Worm (Caenorhabditis elegans) whole organism, L4 larva: ENCODE measurements around the gene F56H9.6.

Experiments used
- D1046.2 ChIP-seq: fragments of 200-800 bp; sonication (Bioruptor generic); IDR thresholded peaks from 2 replicates; pipeline ENCODE4 v1.3.6; 2022; ENCODE audit warnings: missing genetic modification characterization, missing compliant biosample characterization
- F10B5.3 ChIP-seq: sonication (generic microtip); optimal IDR thresholded peaks from 2 replicates; lab custom pipeline; 2016; ENCODE audit warnings: mild to moderate bottlenecking, missing genetic modification characterization, missing compliant biosample characterization
- F26F4.8 ChIP-seq: fragments of 200-800 bp; sonication (Bioruptor generic); conservative IDR thresholded peaks from 2 replicates; pipeline ENCODE4 v1.3.6; 2022; ENCODE audit warnings: missing genetic modification characterization, missing compliant biosample characterization
- F37D6.2 ChIP-seq: sonication (generic microtip); optimal IDR thresholded peaks from 2 replicates; lab custom pipeline; 2016; ENCODE audit warnings: mild to moderate bottlenecking, missing genetic modification characterization, missing compliant biosample characterization
- Y105C5A.15 ChIP-seq: fragments of 200-800 bp; sonication (Bioruptor generic); IDR thresholded peaks from 2 replicates; pipeline ENCODE4 v1.3.6; 2022; ENCODE audit warnings: missing genetic modification characterization, missing compliant biosample characterization
- ZK337.2 ChIP-seq: fragments of 200-800 bp; sonication (Bioruptor generic); IDR thresholded peaks from 2 replicates; pipeline ENCODE4 v1.3.6; 2022; ENCODE audit warnings: missing genetic modification reagents, missing genetic modification characterization, missing compliant biosample characterization
- ama-1 ChIP-seq: fragments of 150-350 bp; optimal IDR thresholded peaks from 2 replicates; lab custom pipeline; 2014; ENCODE audit warnings: inconsistent platforms, mixed read lengths
- arid-1 ChIP-seq: fragments of 200-800 bp; sonication (Bioruptor generic); conservative IDR thresholded peaks from 2 replicates; pipeline ENCODE4 v1.3.6; 2022; ENCODE audit warnings: missing genetic modification reagents, missing genetic modification characterization, missing compliant biosample characterization
- attf-4 ChIP-seq: sonication (generic microtip); optimal IDR thresholded peaks from 3 replicates; lab custom pipeline; 2017; ENCODE audit warnings: missing biosample characterization, missing genetic modification characterization
- ceh-44 ChIP-seq: fragments of 200-800 bp; sonication (Bioruptor generic); IDR thresholded peaks from 2 replicates; pipeline ENCODE4 v1.3.6; 2022; ENCODE audit warnings: missing genetic modification reagents, missing genetic modification characterization, missing compliant biosample characterization
- ceh-62 ChIP-seq: sonication (generic microtip); optimal IDR thresholded peaks from 2 replicates; lab custom pipeline; 2017; ENCODE audit warnings: missing biosample characterization, missing genetic modification characterization
- ceh-82 ChIP-seq: sonication (generic microtip); optimal IDR thresholded peaks from 2 replicates; lab custom pipeline; 2017; ENCODE audit warnings: missing biosample characterization, missing genetic modification characterization
- ces-1 ChIP-seq: fragments of 150-350 bp; sonication (generic microtip); optimal IDR thresholded peaks from 4 replicates; lab custom pipeline; 2014; ENCODE audit warnings: missing biosample characterization, missing genetic modification reagents, missing genetic modification characterization
- cey-2 ChIP-seq: sonication (generic microtip); optimal IDR thresholded peaks from 3 replicates; lab custom pipeline; 2017; ENCODE audit warnings: missing genetic modification characterization, mild to moderate bottlenecking, missing compliant biosample characterization, antibody characterized with exemption, borderline replicate concordance; ENCODE audit not compliant: insufficient read depth
- ctbp-1 ChIP-seq: fragments of 200-800 bp; sonication (Bioruptor generic); IDR thresholded peaks from 2 replicates; pipeline ENCODE4 v1.3.6; 2022; ENCODE audit warnings: missing genetic modification reagents, missing genetic modification characterization, missing compliant biosample characterization
- daf-8 ChIP-seq: fragments of 200-800 bp; sonication (Bioruptor generic); IDR thresholded peaks from 2 replicates; pipeline ENCODE4 v1.3.6; 2022; ENCODE audit warnings: missing genetic modification characterization, missing compliant biosample characterization
- dmd-9 ChIP-seq: fragments of 200-800 bp; sonication (Bioruptor generic); IDR thresholded peaks from 2 replicates; pipeline ENCODE4 v1.3.6; 2022; ENCODE audit warnings: missing genetic modification reagents, missing genetic modification characterization, missing compliant biosample characterization
- dve-1 ChIP-seq: sonication (generic microtip); optimal IDR thresholded peaks from 2 replicates; lab custom pipeline; 2017; ENCODE audit warnings: antibody characterized with exemption, mild to moderate bottlenecking, missing genetic modification characterization, missing compliant biosample characterization; ENCODE audit not compliant: insufficient read depth
- egl-27 ChIP-seq: sonication (generic microtip); optimal IDR thresholded peaks from 3 replicates; lab custom pipeline; 2017; ENCODE audit warnings: missing biosample characterization, missing genetic modification reagents, missing genetic modification characterization
- egl-43 ChIP-seq: fragments of 200-800 bp; sonication (Bioruptor generic); IDR thresholded peaks from 2 replicates; pipeline ENCODE4 v1.3.6; 2022; ENCODE audit warnings: missing genetic modification reagents, missing genetic modification characterization, missing compliant biosample characterization
- hlh-30 ChIP-seq: sonication (generic microtip); optimal IDR thresholded peaks from 2 replicates; lab custom pipeline; 2017; ENCODE audit warnings: antibody characterized with exemption, mild to moderate bottlenecking, missing genetic modification characterization, missing compliant biosample characterization; ENCODE audit not compliant: insufficient read depth
- hmg-1.1 ChIP-seq: fragments of 200-800 bp; sonication (Bioruptor generic); IDR thresholded peaks from 2 replicates; pipeline ENCODE4 v1.3.6; 2022; ENCODE audit warnings: missing genetic modification reagents, missing genetic modification characterization, missing compliant biosample characterization
- jun-1 ChIP-seq: fragments of 150-350 bp; optimal IDR thresholded peaks from 2 replicates; lab custom pipeline; 2014; ENCODE audit warnings: missing biosample characterization, missing genetic modification reagents, missing genetic modification characterization
- lin-1 ChIP-seq: fragments of 200-800 bp; sonication (Bioruptor generic); IDR thresholded peaks from 2 replicates; pipeline ENCODE4 v1.3.6; 2022; ENCODE audit warnings: missing genetic modification reagents, missing genetic modification characterization, missing compliant biosample characterization
- lin-38 ChIP-seq: fragments of 200-800 bp; sonication (Bioruptor generic); IDR thresholded peaks from 2 replicates; pipeline ENCODE4 v1.3.6; 2022; ENCODE audit warnings: missing genetic modification reagents, missing genetic modification characterization, missing compliant biosample characterization
- lir-3 ChIP-seq: sonication (generic microtip); optimal IDR thresholded peaks from 2 replicates; lab custom pipeline; 2016; ENCODE audit warnings: mild to moderate bottlenecking, missing genetic modification characterization, missing compliant biosample characterization
- lsy-2 ChIP-seq, 2 experiments: fragments of 150-350 bp in 1 of 2; sonication (generic microtip) in 1 of 2; optimal IDR thresholded peaks; 2 replicates each; lab custom pipeline; 2014 to 2017; ENCODE audit warnings: missing biosample characterization in 2 of 2, missing genetic modification characterization in 2 of 2
- mdt-29 ChIP-seq: fragments of 200-800 bp; sonication (Bioruptor generic); IDR thresholded peaks from 2 replicates; pipeline ENCODE4 v1.3.6; 2022; ENCODE audit warnings: missing genetic modification reagents, missing genetic modification characterization, missing compliant biosample characterization
- mep-1 ChIP-seq: fragments of 150-350 bp; sonication (generic microtip); optimal IDR thresholded peaks from 3 replicates; lab custom pipeline; 2014; ENCODE audit warnings: missing biosample characterization, missing genetic modification characterization
- nhr-10 ChIP-seq: fragments of 150-350 bp; optimal IDR thresholded peaks from 2 replicates; lab custom pipeline; 2014; ENCODE audit warnings: missing biosample characterization, missing genetic modification characterization
- nhr-102 ChIP-seq: sonication (generic microtip); optimal IDR thresholded peaks from 2 replicates; lab custom pipeline; 2016; ENCODE audit warnings: mild to moderate bottlenecking, missing genetic modification characterization, moderate library complexity, missing compliant biosample characterization
- nhr-11 ChIP-seq: fragments of 150-350 bp; optimal IDR thresholded peaks from 2 replicates; lab custom pipeline; 2014; ENCODE audit warnings: missing biosample characterization, missing genetic modification characterization
- nhr-25 ChIP-seq: sonication (generic microtip); optimal IDR thresholded peaks from 2 replicates; lab custom pipeline; 2017; ENCODE audit warnings: missing genetic modification characterization, mild to moderate bottlenecking, missing compliant biosample characterization, antibody characterized with exemption, moderate library complexity, borderline replicate concordance; ENCODE audit not compliant: insufficient read depth
- nhr-41 ChIP-seq: fragments of 200-800 bp; sonication (Bioruptor generic); IDR thresholded peaks from 2 replicates; pipeline ENCODE4 v1.3.6; 2022; ENCODE audit warnings: missing genetic modification reagents, missing genetic modification characterization, missing compliant biosample characterization
- nhr-48 ChIP-seq: sonication (generic microtip); optimal IDR thresholded peaks from 2 replicates; lab custom pipeline; 2016; ENCODE audit warnings: mild to moderate bottlenecking, missing genetic modification characterization, missing compliant biosample characterization
- nhr-6 ChIP-seq: fragments of 150-350 bp; optimal IDR thresholded peaks from 2 replicates; lab custom pipeline; 2014; ENCODE audit warnings: missing biosample characterization, missing genetic modification characterization
- nhr-77 ChIP-seq: fragments of 150-350 bp; optimal IDR thresholded peaks from 2 replicates; lab custom pipeline; 2014; ENCODE audit warnings: missing biosample characterization, missing genetic modification characterization
- rbr-2 ChIP-seq: sonication (generic microtip); optimal IDR thresholded peaks from 2 replicates; lab custom pipeline; 2016; ENCODE audit warnings: missing genotype, missing genetic modification characterization, missing compliant biosample characterization
- saeg-2 ChIP-seq: fragments of 200-800 bp; sonication (Bioruptor generic); IDR thresholded peaks from 2 replicates; pipeline ENCODE4 v1.3.6; 2022; ENCODE audit warnings: missing genetic modification reagents, missing genetic modification characterization, missing compliant biosample characterization
- snpc-1.2 ChIP-seq: fragments of 200-800 bp; sonication (Bioruptor generic); IDR thresholded peaks from 2 replicates; pipeline ENCODE4 v1.3.6; 2022; ENCODE audit warnings: missing genetic modification reagents, missing genetic modification characterization, missing compliant biosample characterization
- spr-3 ChIP-seq: fragments of 200-800 bp; sonication (Bioruptor generic); optimal IDR thresholded peaks from 2 replicates; lab custom pipeline; 2018; ENCODE audit warnings: mild to moderate bottlenecking, missing genetic modification characterization, missing compliant biosample characterization
- tag-97 ChIP-seq: fragments of 200-800 bp; sonication (Bioruptor generic); IDR thresholded peaks from 2 replicates; pipeline ENCODE4 v1.3.6; 2022; ENCODE audit warnings: missing genetic modification characterization, missing compliant biosample characterization
- zag-1 ChIP-seq: fragments of 150-350 bp; optimal IDR thresholded peaks from 2 replicates; lab custom pipeline; 2014; ENCODE audit warnings: missing biosample characterization, missing genetic modification characterization
- zip-2 ChIP-seq: fragments of 150-350 bp; optimal IDR thresholded peaks from 2 replicates; lab custom pipeline; 2014; ENCODE audit warnings: missing biosample characterization, missing genetic modification characterization
- ztf-7 ChIP-seq: fragments of 150-350 bp; optimal IDR thresholded peaks from 2 replicates; lab custom pipeline; 2014; ENCODE audit warnings: missing biosample characterization, missing genetic modification characterization

F56H9.6 gene

ce11 chrV:12659426-12659825 lies 29.8 kb upstream of the F56H9.6 start, which contains the start of gene ccch-3 (continued):
- TF ChIP-seq ces-1 (GFP tag; lab: Kevin White, UChicago) (no peak), nhr-11 (tag; lab: Kevin White, UChicago) (peak; percentile 51), ctbp-1 (GFP tag; lab: Robert Waterston, UW) (peak; percentile 48; the same call in 1 of the 2 replicates), ZK337.2 (GFP tag; lab: Robert Waterston, UW) (no peak), cey-2 (tag; lab: Kevin White, UChicago) (no peak), ama-1 (lab: Kevin White, UChicago) (no peak), dmd-9 (GFP tag; lab: Robert Waterston, UW) (no peak), lin-38 (GFP tag; lab: Robert Waterston, UW) (peak; percentile 77), Y105C5A.15 (GFP tag; lab: Robert Waterston, UW) (no peak), ceh-82 (no peak), nhr-77 (tag; lab: Kevin White, UChicago) (peak; percentile 53), ceh-44 (no peak), ceh-62 (tag; lab: Kevin White, UChicago) (no peak), nhr-25 (peak; percentile 69), tag-97 (GFP tag; lab: Robert Waterston, UW) (no peak), hlh-30 (tag; lab: Kevin White, UChicago) (peak; percentile 86), mdt-29 (GFP tag; lab: Robert Waterston, UW) (no peak), F37D6.2 (tag; lab: Kevin White, UChicago) (no peak), D1046.2 (GFP tag; lab: Robert Waterston, UW) (no peak), lsy-2 (tag; optimal IDR thresholded peaks at IDR 0.05; lab: Kevin White, UChicago) (peak in 1 of 2 experiments; percentile 86), mep-1 (peak; percentile 78), lir-3 (no peak), snpc-1.2 (GFP tag; lab: Robert Waterston, UW) (peak; percentile 63; the same call in 1 of the 2 replicates), nhr-6 (tag; lab: Kevin White, UChicago) (peak; percentile 94), F26F4.8 (no peak), nhr-102 (tag; lab: Kevin White, UChicago) (peak; percentile 35), rbr-2 (tag; lab: Kevin White, UChicago) (peak; percentile 70), arid-1 (0 out of 2 replicates have a peak, but pooled peaks have one; percentile 17), zag-1 (tag; lab: Kevin White, UChicago) (no peak), hmg-1.1 (GFP tag; lab: Robert Waterston, UW) (peak; percentile 52; the same call in 1 of the 2 replicates), ztf-7 (no peak), jun-1 (tag; lab: Kevin White, UChicago) (no peak), egl-43 (GFP tag; lab: Robert Waterston, UW) (no peak), daf-8 (GFP tag; lab: Robert Waterston, UW) (no peak), F10B5.3 (tag; lab: Kevin White, UChicago) (no peak), nhr-10 (no peak), nhr-41 (GFP tag; lab: Robert Waterston, UW) (no peak), lin-1 (GFP tag; lab: Robert Waterston, UW) (no peak), egl-27 (no peak), dve-1 (tag; lab: Kevin White, UChicago) (peak; percentile 77), nhr-48 (no peak)
- TF ChIP-seq, all 104 proteins: peak for 30

ce11 chrV:12658142-12658541 lies 28.5 kb upstream of the F56H9.6 start, which contains the start of gene W05B10.6:
TSS of gene W05B10.6 (minus strand) at chrV:12658242.
- no peak for TF ChIP-seq spr-3 (GFP tag; lab: Kevin White, UChicago)
- TF ChIP-seq zip-2 (tag; lab: Kevin White, UChicago): no peak
- TF ChIP-seq Y105C5A.15 (GFP tag; lab: Robert Waterston, UW): no peak
- no peak for TF ChIP-seq attf-4
- no peak for TF ChIP-seq saeg-2
